Fruit fly (Drosophila melanogaster): Measurements from ENCODE around the gene Ubx.

Gene Ubx

dm6 chr3R:16624750-16625549 is 109.3 kb downstream of the Ubx start, which contains the start of gene Fas1 (continued):
- TF ChIP-seq Lhr (GFP tag; optimal IDR thresholded peaks at IDR 0.05) (peak; percentile 75), onecut (GFP tag; IDR thresholded peaks at IDR 0.05) (peak; percentile 88), CG10979 (tag; optimal IDR thresholded peaks at IDR 0.05) (peak; percentile 24), CG1603 (tag; optimal IDR thresholded peaks at IDR 0.05) (peak; percentile 5), oc (tag; optimal IDR thresholded peaks at IDR 0.05) (peak; percentile 57), nom (GFP tag; optimal IDR thresholded peaks at IDR 0.05) (peak; percentile 20), zfh2 (GFP tag; optimal IDR thresholded peaks at IDR 0.05) (no peak), CG32772 (GFP tag; IDR thresholded peaks at IDR 0.05) (no peak), CG30020 (tag; optimal IDR thresholded peaks at IDR 0.05) (peak; percentile 6), ara (GFP tag; IDR thresholded peaks at IDR 0.05) (no peak), CG4707 (GFP tag; optimal IDR thresholded peaks at IDR 0.05) (peak; percentile 41), Dll (GFP tag; IDR thresholded peaks at IDR 0.05; ENCODE audit: partially characterized antibody) (peak; percentile 69)

- TF ChIP-seq ac (GFP tag; optimal IDR thresholded peaks at IDR 0.05) (no peak), Sin3A (optimal IDR thresholded peaks at IDR 0.05) (no peak), NK7.1 (GFP tag; optimal IDR thresholded peaks at IDR 0.05) (no peak), sens (GFP tag) (peak; percentile 54), CG4820 (GFP tag; optimal IDR thresholded peaks at IDR 0.05) (no peak), ato (GFP tag; IDR thresholded peaks at IDR 0.05; ENCODE audit: partially characterized antibody) (no peak), caup (GFP tag; optimal IDR thresholded peaks at IDR 0.05; ENCODE audit: severe bottlenecking) (no peak), D (optimal IDR thresholded peaks at IDR 0.05) (peak; percentile 2), D (GFP tag; optimal IDR thresholded peaks at IDR 0.05) (no peak), hth (optimal IDR thresholded peaks at IDR 0.05) (no peak)
Observed at dm6 chr3R:16624371-16624749, 109.9 kb downstream of the Ubx start, which contains the start of gene Ccdc114. Gene Ccdc114, minus strand, starts transcription at chr3R:16624717.

DNA sequence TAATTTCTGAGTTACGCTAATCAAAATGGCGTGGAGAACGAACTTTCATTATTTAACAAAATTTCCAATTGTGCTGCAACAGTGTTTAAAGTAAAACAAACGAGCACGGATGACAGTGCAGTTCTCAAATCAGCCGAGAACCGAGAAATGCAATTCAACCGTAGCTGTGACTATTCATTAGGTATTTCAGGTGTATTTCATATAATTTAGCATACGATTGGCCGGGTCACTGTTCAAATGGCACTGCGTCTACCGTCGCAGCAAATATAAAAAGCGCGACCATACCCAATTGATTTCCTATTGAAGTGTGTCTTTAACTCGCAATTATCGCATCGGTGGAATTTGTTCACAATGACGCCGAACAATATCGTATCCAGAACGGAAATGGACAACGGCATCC is 113.7 kb downstream of the Ubx start, which contains the start of gene CG14893:
Gene CG14893 (plus strand): TSS at position 301 of the 400 bp plus-strand sequence.
- TF ChIP-seq Vsx1 (GFP tag; optimal IDR thresholded peaks at IDR 0.05), result no peak
- no peak for TF ChIP-seq CG1832 (GFP tag; optimal IDR thresholded peaks at IDR 0.05)
- no peak for TF ChIP-seq phol (tag; optimal IDR thresholded peaks at IDR 0.05)
- TF ChIP-seq CG10274 (GFP tag; optimal IDR thresholded peaks at IDR 0.05), result no peak
- TF ChIP-seq TFAM (GFP tag; optimal IDR thresholded peaks at IDR 0.05), result no peak
- no peak for TF ChIP-seq CG11085 (GFP tag; IDR thresholded peaks at IDR 0.05)
- TF ChIP-seq CG2889 (GFP tag; IDR thresholded peaks at IDR 0.05), result no peak
- TF ChIP-seq CG4730 (GFP tag; IDR thresholded peaks at IDR 0.05), result no peak
- TF ChIP-seq nom (GFP tag; optimal IDR thresholded peaks at IDR 0.05), result no peak
- TF ChIP-seq CG17359 (tag; optimal IDR thresholded peaks at IDR 0.05), result no peak
- no peak for TF ChIP-seq knrl (GFP tag; IDR thresholded peaks at IDR 0.05; ENCODE audit: partially characterized antibody)
- no peak for TF ChIP-seq Mrtf (GFP tag; IDR thresholded peaks at IDR 0.05)
- no peak for TF ChIP-seq CG15011 (GFP tag; optimal IDR thresholded peaks at IDR 0.05)

DNA sequence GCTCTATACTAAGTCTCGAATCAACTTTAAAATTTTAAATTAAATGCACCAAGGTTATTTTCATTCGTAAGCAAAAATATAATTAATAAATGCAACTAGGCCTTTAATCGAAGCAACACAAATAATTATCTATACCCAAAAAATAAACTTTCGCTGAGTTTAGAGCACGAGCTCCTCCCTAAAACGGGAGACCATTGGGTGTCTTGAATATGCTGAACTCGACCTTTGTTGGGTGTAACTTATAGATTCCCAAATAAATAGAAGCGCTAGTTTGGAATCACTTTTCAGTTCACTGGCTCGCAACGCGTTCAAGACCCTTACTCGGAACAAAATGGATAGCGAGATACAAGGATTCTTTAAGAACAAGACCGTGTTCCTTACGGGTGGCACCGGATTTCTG is 116.6 kb downstream of the Ubx start, which contains the start of gene CG17560:
Gene CG17560 (plus strand): TSS at position 301 of the 400 bp plus-strand sequence.
- TF ChIP-seq Dp (GFP tag; optimal IDR thresholded peaks at IDR 0.05) (no peak), Doc3 (GFP tag; IDR thresholded peaks at IDR 0.05; ENCODE audit: partially characterized antibody) (0 out of 3 replicates have a peak, but pooled peaks have one; percentile 23), BEAF-32 (GFP tag; optimal IDR thresholded peaks at IDR 0.05) (peak; percentile 3), ewg (GFP tag; optimal IDR thresholded peaks at IDR 0.05) (no peak)

All from whole organism, embryonic.